Worm (Caenorhabditis elegans): Measurements from ENCODE around the gene pst-2.

The pst-2 gene

ce11 chrIII:5730041-5730440 lies 49.8 kb downstream of the pst-2 start:
- no peak for TF ChIP-seq unc-62 (GFP tag; optimal IDR thresholded peaks at IDR 0.05)

ce11 chrIII:5730980-5731636 lies 50.9 kb downstream of the pst-2 start, which contains the start of the genes B0244.9 and B0244.7:
Gene B0244.9 (minus strand): TSS chrIII:5731030.
Gene B0244.7 (plus strand): TSS chrIII:5731501.
- TF ChIP-seq unc-62 (GFP tag; optimal IDR thresholded peaks at IDR 0.05), result no peak
